Worm (Caenorhabditis elegans) whole organism, midembryonic: ENCODE results near the gene dlst-1.

Experiments
- T22C8.4 ChIP-seq: fragments of 200-800 bp; sonication (Bioruptor generic); IDR thresholded peaks from 2 replicates; pipeline ENCODE4 v1.3.6; 2022; ENCODE audit warnings: missing genetic modification characterization, missing compliant biosample characterization
- flt-1 ChIP-seq: fragments of 200-800 bp; sonication (Bioruptor generic); IDR thresholded peaks from 2 replicates; pipeline ENCODE4 v1.3.6; 2022; ENCODE audit warnings: missing genetic modification characterization, missing compliant biosample characterization
- med-1 ChIP-seq: sonication (generic microtip); optimal IDR thresholded peaks from 2 replicates; lab custom pipeline; 2017; ENCODE audit warnings: missing genetic modification characterization, mild to moderate bottlenecking, missing compliant biosample characterization, antibody characterized with exemption, missing genetic modification reagents; ENCODE audit not compliant: insufficient read depth
- ztf-23 ChIP-seq: fragments of 200-800 bp; sonication (Bioruptor generic); IDR thresholded peaks from 2 replicates; pipeline ENCODE4 v1.3.6; 2022; ENCODE audit warnings: missing genetic modification reagents, missing genetic modification characterization, missing compliant biosample characterization
- ztf-29 ChIP-seq: fragments of 200-800 bp; sonication (Bioruptor generic); IDR thresholded peaks from 2 replicates; pipeline ENCODE4 v1.3.6; 2022; ENCODE audit warnings: missing genetic modification reagents, missing genetic modification characterization, missing compliant biosample characterization

- no peak for TF ChIP-seq T22C8.4 (GFP tag; lab: Robert Waterston, UW)
- TF ChIP-seq flt-1 (GFP tag; lab: Robert Waterston, UW) = no peak
- TF ChIP-seq ztf-23 (GFP tag; lab: Robert Waterston, UW) = no peak
- TF ChIP-seq ztf-29 (GFP tag; lab: Robert Waterston, UW) = no peak
- no peak for TF ChIP-seq med-1 (GFP tag; lab: Kevin White, UChicago)
These were observed 51.2 kb downstream of the dlst-1 start for ce11 chrV:6657532-6658259.
